Worm (Caenorhabditis elegans) whole organism, L2 larva: ENCODE data around the gene Y44A6D.7.

Experiments used
- ama-1 ChIP-seq: fragments of 150-350 bp; optimal IDR thresholded peaks from 2 replicates; lab custom pipeline; 2018; ENCODE audit warnings: inconsistent platforms
- lin-11 ChIP-seq: fragments of 150-350 bp; sonication (generic microtip); optimal IDR thresholded peaks from 2 replicates; lab custom pipeline; 2014; ENCODE audit warnings: missing biosample characterization, missing genetic modification characterization, inconsistent platforms, mixed read lengths
- lsy-2 ChIP-seq, 2 experiments: fragments of 150-350 bp in 1 of 2; sonication (generic microtip) in 1 of 2; optimal IDR thresholded peaks; 2 replicates each; lab custom pipeline; 2014 to 2017; ENCODE audit warnings: missing biosample characterization in 2 of 2, missing genetic modification characterization in 2 of 2
- mbf-1 ChIP-seq: sonication (generic microtip); optimal IDR thresholded peaks from 2 replicates; lab custom pipeline; 2017; ENCODE audit warnings: missing biosample characterization, missing genetic modification characterization
- nhr-11 ChIP-seq: fragments of 150-350 bp; optimal IDR thresholded peaks from 2 replicates; lab custom pipeline; 2014; ENCODE audit warnings: missing biosample characterization, missing genetic modification characterization
- nhr-237 ChIP-seq: fragments of 150-350 bp; optimal IDR thresholded peaks from 2 replicates; lab custom pipeline; 2014; ENCODE audit warnings: missing biosample characterization, missing genetic modification characterization
- skn-1 ChIP-seq: sonication (generic microtip); optimal IDR thresholded peaks from 2 replicates; lab custom pipeline; 2017; ENCODE audit warnings: missing biosample characterization, missing genetic modification characterization

ce11 chrV:20785848-20786225 lies 28.7 kb upstream of the Y44A6D.7 start:
- no peak for TF ChIP-seq lsy-2 (tag; optimal IDR thresholded peaks at IDR 0.05; lab: Kevin White, UChicago)
- no peak for TF ChIP-seq nhr-11 (tag; lab: Kevin White, UChicago)
- no peak for TF ChIP-seq nhr-237 (tag; lab: Kevin White, UChicago)
- no peak for TF ChIP-seq lin-11 (tag; lab: Kevin White, UChicago)
- no peak for TF ChIP-seq mbf-1
- no peak for TF ChIP-seq skn-1 (tag; lab: Kevin White, UChicago)
- no peak for TF ChIP-seq ama-1 (lab: Kevin White, UChicago)
